Worm (Caenorhabditis elegans): Measurements from ENCODE around the gene vps-60.
A peak's percentile ranks its signal among the peaks of the same experiment; 100 is the strongest.

vps-60 gene

ce11 chrV:8601420-8601819, 4.5 kb downstream of the vps-60 start, which contains the start of gene F41E6.8:
Gene F41E6.8 (minus strand): TSS chrV:8601520.
- no peak for TF ChIP-seq F13H6.1 (tag; optimal IDR thresholded peaks at IDR 0.05)
- no peak for TF ChIP-seq nhr-25 (tag; optimal IDR thresholded peaks at IDR 0.05)
- no peak for TF ChIP-seq ceh-16 (tag; optimal IDR thresholded peaks at IDR 0.05)
- no peak for TF ChIP-seq elt-1 (tag; optimal IDR thresholded peaks at IDR 0.05)

- TF ChIP-seq crh-2 (tag; optimal IDR thresholded peaks at IDR 0.05), result no peak
These were observed 6.0 kb downstream of the vps-60 start for ce11 chrV:8599957-8600356.

- TF ChIP-seq nhr-77 (tag; optimal IDR thresholded peaks at IDR 0.05) (no peak), aly-2 (tag; optimal IDR thresholded peaks at IDR 0.05) (no peak), unc-39 (tag; optimal IDR thresholded peaks at IDR 0.05) (no peak), elt-1 (tag; optimal IDR thresholded peaks at IDR 0.05) (no peak), sem-4 (tag; optimal IDR thresholded peaks at IDR 0.05) (no peak), gmeb-1 (tag; optimal IDR thresholded peaks at IDR 0.05) (no peak), ceh-82 (tag; optimal IDR thresholded peaks at IDR 0.05) (no peak), snpc-4 (tag; optimal IDR thresholded peaks at IDR 0.05) (no peak), lsy-2 (tag; optimal IDR thresholded peaks at IDR 0.05) (no peak), R02D3.7 (tag; optimal IDR thresholded peaks at IDR 0.05) (no peak), ama-1 (optimal IDR thresholded peaks at IDR 0.05) (no peak), lin-11 (tag; optimal IDR thresholded peaks at IDR 0.05) (no peak), fos-1 (tag; optimal IDR thresholded peaks at IDR 0.05) (no peak), peb-1 (tag; optimal IDR thresholded peaks at IDR 0.05) (no peak)
These were observed 6.7 kb downstream of the vps-60 start, which contains the start of gene F41E6.7 for ce11 chrV:8599192-8599591. Gene F41E6.7 (minus strand): TSS chrV:8599292.

- TF ChIP-seq dmd-4 (tag; optimal IDR thresholded peaks at IDR 0.05), result no peak
- peak; percentile 46 for TF ChIP-seq F13H6.1 (tag; optimal IDR thresholded peaks at IDR 0.05)
- TF ChIP-seq nhr-129 (tag; optimal IDR thresholded peaks at IDR 0.05), result peak; percentile 62
- peak; percentile 9 for TF ChIP-seq sma-9 (GFP tag; optimal IDR thresholded peaks at IDR 0.05)
- TF ChIP-seq sma-9 (tag; optimal IDR thresholded peaks at IDR 0.05), result no peak
- TF ChIP-seq ceh-82 (tag; optimal IDR thresholded peaks at IDR 0.05), result no peak
- peak in 1 of 2 experiments; percentile 29 for TF ChIP-seq lsy-2 (tag; optimal IDR thresholded peaks at IDR 0.05)
- no peak for TF ChIP-seq unc-55 (GFP tag; optimal IDR thresholded peaks at IDR 0.05)
- TF ChIP-seq nhr-25 (tag; optimal IDR thresholded peaks at IDR 0.05), result no peak
- no peak for TF ChIP-seq nhr-77 (tag; optimal IDR thresholded peaks at IDR 0.05)
- no peak for TF ChIP-seq sma-3 (GFP tag; optimal IDR thresholded peaks at IDR 0.05)
These were observed 11.6 kb downstream of the vps-60 start, which contains the start of gene tag-196 for ce11 chrV:8594105-8594964. Gene tag-196 (plus strand): TSS chrV:8594914.

- TF ChIP-seq nhr-129 (tag; optimal IDR thresholded peaks at IDR 0.05) (no peak), sma-9 (GFP tag; optimal IDR thresholded peaks at IDR 0.05) (peak; percentile 10), sma-9 (tag; optimal IDR thresholded peaks at IDR 0.05) (no peak)
These were observed 13.1 kb downstream of the vps-60 start for ce11 chrV:8592691-8593307.

DNA sequence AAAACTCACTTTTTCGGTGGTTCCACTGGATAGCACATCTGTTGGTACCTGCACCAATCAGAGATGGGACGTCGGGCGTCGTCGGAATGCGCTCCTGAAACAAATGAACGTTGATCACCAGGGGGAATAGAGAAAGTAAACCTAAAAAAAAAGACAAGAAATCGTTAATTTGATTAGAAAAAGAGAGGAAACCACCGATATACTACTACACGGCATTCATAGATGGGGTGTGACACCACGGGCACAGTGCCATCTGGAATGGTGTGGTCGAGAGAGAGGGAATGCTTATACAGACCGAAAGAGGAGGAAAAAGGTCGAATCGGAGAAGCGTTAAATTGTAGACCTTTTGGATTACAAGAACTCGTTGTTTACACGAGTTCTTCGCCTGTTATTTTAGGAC, 17.8 kb downstream of the vps-60 start, which contains the start of gene C10B5.3:
Gene C10B5.3, minus strand, starts transcription at position 101 of the 400 bp plus-strand sequence.
- no peak for TF ChIP-seq nhr-6 (tag; optimal IDR thresholded peaks at IDR 0.05)

- TF ChIP-seq crh-2 (tag; optimal IDR thresholded peaks at IDR 0.05) (peak; percentile 17), sma-9 (GFP tag; optimal IDR thresholded peaks at IDR 0.05) (peak; percentile 26), sma-9 (tag; optimal IDR thresholded peaks at IDR 0.05) (no peak), nhr-237 (tag; optimal IDR thresholded peaks at IDR 0.05) (no peak), fos-1 (tag; optimal IDR thresholded peaks at IDR 0.05) (peak; percentile 80), unc-62 (GFP tag; optimal IDR thresholded peaks at IDR 0.05) (no peak)
These were observed 19.0 kb downstream of the vps-60 start for ce11 chrV:8586920-8587319.
